Worm (Caenorhabditis elegans): ENCODE data around the gene H01G02.4.

ce11 chrIV:11759852-11760251 is 43.1 kb downstream of the H01G02.4 start:
- TF ChIP-seq pes-1 (GFP tag; IDR thresholded peaks at IDR 0.05) (no peak), ceh-36 (tag; optimal IDR thresholded peaks at IDR 0.05) (no peak), ama-1 (optimal IDR thresholded peaks at IDR 0.05) (no peak), flt-1 (GFP tag; IDR thresholded peaks at IDR 0.05) (no peak)
